Fruit fly (Drosophila melanogaster): Measurements from ENCODE around the gene tra.

tra gene

DNA sequence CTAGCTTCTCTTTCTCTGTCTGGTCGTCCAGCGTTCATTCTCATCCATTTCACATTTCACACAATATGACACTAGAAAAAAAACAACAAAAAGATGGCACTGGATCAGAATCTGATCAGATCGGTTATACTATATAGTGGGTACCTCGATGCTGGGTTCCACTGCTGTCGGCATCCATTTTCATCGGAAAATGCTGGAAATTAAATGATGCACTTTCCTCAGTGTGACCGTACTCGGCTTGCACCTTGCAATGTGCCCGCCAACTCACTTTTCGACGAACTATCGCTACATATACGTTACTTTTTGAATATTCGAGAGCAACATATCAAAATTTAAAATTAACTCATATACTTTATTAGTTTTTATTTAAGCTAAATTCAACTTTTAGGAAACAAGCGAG, at the start of gene tra:
Gene tra (minus strand): TSS at position 191 of the 400 bp plus-strand sequence.
- TF ChIP-seq ttk (optimal IDR thresholded peaks at IDR 0.05) = no peak
- TF ChIP-seq Myc (optimal IDR thresholded peaks at IDR 0.05) = no peak
- no peak for TF ChIP-seq psq (optimal IDR thresholded peaks at IDR 0.05)
- no peak for TF ChIP-seq h (optimal IDR thresholded peaks at IDR 0.05)
- no peak for TF ChIP-seq Sin3A (optimal IDR thresholded peaks at IDR 0.05)
- no peak for TF ChIP-seq insv (optimal IDR thresholded peaks at IDR 0.05)

DNA sequence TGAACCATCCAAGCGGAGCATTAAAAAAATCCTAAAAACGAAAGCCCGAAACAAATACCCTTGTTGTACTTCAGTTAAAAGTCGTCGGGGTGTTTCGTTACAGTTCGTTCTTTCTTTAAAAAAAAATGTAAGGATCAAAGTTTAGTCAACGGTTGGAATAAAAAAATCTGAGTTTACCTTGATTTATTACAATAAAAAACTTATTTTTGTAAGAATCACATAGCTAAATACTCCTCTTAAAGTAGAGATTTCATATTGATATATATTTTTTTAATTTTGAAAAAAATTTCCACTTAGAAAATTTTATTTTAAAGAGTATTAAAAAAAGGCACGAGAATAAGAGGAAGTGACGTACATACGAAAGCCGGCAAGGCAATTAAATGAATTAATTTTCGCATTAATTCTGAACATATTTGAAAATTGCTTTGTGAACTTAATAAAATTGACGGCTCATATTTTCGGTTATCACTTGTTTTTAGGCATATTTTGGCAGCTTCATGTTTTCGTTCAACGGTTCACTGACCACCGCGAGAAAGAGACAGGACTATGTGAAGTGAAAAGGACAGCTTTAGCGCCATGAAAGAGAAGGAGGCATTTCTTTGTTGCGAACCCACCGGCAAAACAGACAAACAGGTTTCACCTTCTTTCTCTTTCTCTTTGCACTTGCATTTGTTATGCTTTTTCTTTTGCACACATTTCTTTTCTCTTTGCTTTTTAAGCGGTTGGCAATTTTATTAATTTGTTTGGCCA, 48.0 kb upstream of the tra start:
- no peak for TF ChIP-seq psq (optimal IDR thresholded peaks at IDR 0.05)
- TF ChIP-seq Sin3A (optimal IDR thresholded peaks at IDR 0.05) = no peak
- TF ChIP-seq h (optimal IDR thresholded peaks at IDR 0.05) = no peak
- TF ChIP-seq Myc (optimal IDR thresholded peaks at IDR 0.05) = no peak
- no peak for TF ChIP-seq insv (optimal IDR thresholded peaks at IDR 0.05)
- TF ChIP-seq ttk (optimal IDR thresholded peaks at IDR 0.05) = no peak

DNA sequence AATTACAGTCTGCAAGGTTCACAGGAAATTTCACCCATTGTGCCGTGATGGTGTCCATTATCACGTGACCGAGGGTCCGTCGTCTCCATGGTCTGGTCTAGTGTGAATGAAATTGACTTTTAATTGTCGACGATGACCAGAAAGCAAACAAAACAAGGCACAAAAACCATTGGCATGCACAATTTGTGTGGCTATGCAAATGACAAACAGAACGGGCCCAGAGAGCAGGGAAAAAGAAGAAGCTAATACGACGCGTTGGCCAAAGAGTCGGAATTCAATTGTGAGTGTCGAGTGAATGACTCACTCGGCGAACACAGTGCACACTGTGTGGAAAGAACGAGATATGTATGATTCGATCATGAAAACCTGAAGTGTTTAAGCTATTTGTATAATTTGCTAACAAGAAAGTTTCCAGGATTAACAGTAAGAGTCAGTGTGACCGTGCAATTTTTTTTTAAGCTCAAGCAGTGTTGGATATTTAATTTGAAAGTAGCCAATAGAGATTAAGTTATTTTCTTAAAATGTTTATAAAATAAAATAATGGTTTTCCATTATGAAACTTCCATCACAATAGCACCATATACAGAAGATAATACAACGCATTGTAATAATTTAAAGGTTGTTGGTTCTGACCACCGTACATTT, 44.8 kb upstream of the tra start:
- TF ChIP-seq Myc (optimal IDR thresholded peaks at IDR 0.05) (no peak), ttk (optimal IDR thresholded peaks at IDR 0.05) (no peak), psq (optimal IDR thresholded peaks at IDR 0.05) (no peak), h (optimal IDR thresholded peaks at IDR 0.05) (no peak), insv (optimal IDR thresholded peaks at IDR 0.05) (no peak), Sin3A (optimal IDR thresholded peaks at IDR 0.05) (no peak)

- no peak for TF ChIP-seq Sin3A (optimal IDR thresholded peaks at IDR 0.05)
- TF ChIP-seq insv (optimal IDR thresholded peaks at IDR 0.05) = no peak
- no peak for TF ChIP-seq ttk (optimal IDR thresholded peaks at IDR 0.05)
- no peak for TF ChIP-seq psq (optimal IDR thresholded peaks at IDR 0.05)
- TF ChIP-seq Myc (optimal IDR thresholded peaks at IDR 0.05) = no peak
- no peak for TF ChIP-seq h (optimal IDR thresholded peaks at IDR 0.05)
These were observed 43.7 kb upstream of the tra start for dm6 chr3L:16634529-16634928.

DNA sequence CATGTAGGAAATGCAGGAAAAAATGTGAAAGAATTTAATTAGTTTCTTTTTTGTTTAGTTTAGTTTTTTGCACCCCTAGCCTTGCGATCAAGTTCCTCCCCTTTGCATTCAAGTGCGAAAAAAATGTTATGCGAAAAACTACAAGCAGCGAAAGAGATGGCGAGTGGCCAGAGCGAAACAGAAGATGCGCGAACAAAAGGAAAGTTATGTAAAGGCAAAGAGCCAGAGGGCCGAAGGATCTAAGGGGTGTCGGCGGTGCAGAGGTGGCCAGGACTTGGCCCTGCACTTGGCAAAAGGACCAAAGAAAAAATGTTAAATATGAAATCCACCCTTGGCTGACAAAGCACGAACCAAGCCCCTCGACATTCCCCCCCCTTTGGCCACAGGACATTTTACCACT, 43.2 kb upstream of the tra start:
- TF ChIP-seq Myc (optimal IDR thresholded peaks at IDR 0.05) (no peak), ttk (optimal IDR thresholded peaks at IDR 0.05) (no peak), h (optimal IDR thresholded peaks at IDR 0.05) (no peak), insv (optimal IDR thresholded peaks at IDR 0.05) (no peak), Sin3A (optimal IDR thresholded peaks at IDR 0.05) (no peak), psq (optimal IDR thresholded peaks at IDR 0.05) (no peak)

DNA sequence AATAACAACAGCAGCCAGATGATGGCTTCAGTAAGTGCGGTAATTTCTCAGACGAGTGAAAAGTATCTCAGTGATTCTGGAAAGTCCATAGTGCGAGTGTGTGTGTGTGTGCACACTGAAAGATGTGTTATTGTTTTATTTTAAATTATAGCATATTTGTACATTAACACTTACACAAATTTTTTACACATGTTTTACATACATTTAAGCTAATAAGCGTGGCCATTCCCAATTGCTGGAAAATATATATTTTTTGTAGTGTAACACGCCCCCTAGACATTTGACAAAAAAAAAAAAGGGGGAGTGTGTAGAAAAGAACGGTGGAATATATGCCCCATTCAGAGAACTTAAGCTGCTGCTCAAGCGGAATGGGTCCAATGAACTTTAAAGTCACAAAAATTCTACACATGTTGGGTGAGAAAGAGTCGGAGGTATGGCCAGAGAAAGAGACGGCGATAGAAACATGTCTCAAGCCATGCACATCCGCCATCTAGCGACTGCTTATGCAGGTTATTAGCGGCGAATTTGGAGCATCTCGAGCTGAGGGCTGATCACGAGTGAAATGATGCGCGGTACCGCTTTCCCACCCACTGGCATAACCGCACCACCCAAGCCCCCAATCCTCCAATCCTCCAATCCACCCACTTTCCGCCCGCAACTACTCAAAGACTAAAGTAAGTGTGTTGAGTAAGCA, 41.1 kb upstream of the tra start:
- TF ChIP-seq ttk (optimal IDR thresholded peaks at IDR 0.05) = no peak
- TF ChIP-seq psq (optimal IDR thresholded peaks at IDR 0.05) = no peak
- TF ChIP-seq insv (optimal IDR thresholded peaks at IDR 0.05) = no peak
- no peak for TF ChIP-seq Myc (optimal IDR thresholded peaks at IDR 0.05)
- TF ChIP-seq Sin3A (optimal IDR thresholded peaks at IDR 0.05) = no peak
- no peak for TF ChIP-seq h (optimal IDR thresholded peaks at IDR 0.05)

DNA sequence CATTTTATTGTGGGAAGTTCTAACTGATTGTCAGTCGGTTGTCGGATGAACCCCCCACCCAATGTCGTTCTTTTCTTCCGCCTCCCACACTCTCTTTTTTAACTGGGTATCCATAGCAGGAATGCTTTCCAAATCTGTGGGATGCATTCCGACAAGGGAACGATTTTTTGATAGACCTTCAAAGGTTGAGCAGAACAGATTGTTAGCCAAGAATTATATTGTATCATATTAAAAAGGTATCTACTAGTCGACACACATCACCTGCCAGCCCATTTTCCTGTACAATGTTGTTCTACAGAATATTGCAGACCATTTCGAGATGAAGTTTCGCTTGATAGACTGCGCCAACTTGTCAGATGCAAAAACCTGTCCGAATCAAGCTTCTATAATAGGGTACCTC, 38.9 kb upstream of the tra start:
- no peak for TF ChIP-seq Myc (optimal IDR thresholded peaks at IDR 0.05)
- TF ChIP-seq h (optimal IDR thresholded peaks at IDR 0.05) = no peak
- no peak for TF ChIP-seq psq (optimal IDR thresholded peaks at IDR 0.05)
- TF ChIP-seq Sin3A (optimal IDR thresholded peaks at IDR 0.05) = no peak
- no peak for TF ChIP-seq ttk (optimal IDR thresholded peaks at IDR 0.05)
- no peak for TF ChIP-seq insv (optimal IDR thresholded peaks at IDR 0.05)

dm6 chr3L:16626199-16626598, 35.3 kb upstream of the tra start:
- TF ChIP-seq Sin3A (optimal IDR thresholded peaks at IDR 0.05) (no peak), h (optimal IDR thresholded peaks at IDR 0.05) (no peak), insv (optimal IDR thresholded peaks at IDR 0.05) (no peak), ttk (optimal IDR thresholded peaks at IDR 0.05) (no peak), psq (optimal IDR thresholded peaks at IDR 0.05) (no peak)

dm6 chr3L:16615132-16615709, 24.4 kb upstream of the tra start, which contains the start of gene Mo25:
Mo25 (minus strand) TSS chr3L:16615472.
- TF ChIP-seq ttk (optimal IDR thresholded peaks at IDR 0.05) (no peak), psq (optimal IDR thresholded peaks at IDR 0.05) (no peak), Myc (optimal IDR thresholded peaks at IDR 0.05) (no peak), insv (optimal IDR thresholded peaks at IDR 0.05) (no peak), h (optimal IDR thresholded peaks at IDR 0.05) (no peak)

dm6 chr3L:16612972-16613371, 22.1 kb upstream of the tra start:
- TF ChIP-seq Sin3A (optimal IDR thresholded peaks at IDR 0.05) (no peak), psq (optimal IDR thresholded peaks at IDR 0.05) (no peak), h (optimal IDR thresholded peaks at IDR 0.05) (no peak), ttk (optimal IDR thresholded peaks at IDR 0.05) (no peak), Myc (optimal IDR thresholded peaks at IDR 0.05) (no peak), insv (optimal IDR thresholded peaks at IDR 0.05) (no peak)

DNA sequence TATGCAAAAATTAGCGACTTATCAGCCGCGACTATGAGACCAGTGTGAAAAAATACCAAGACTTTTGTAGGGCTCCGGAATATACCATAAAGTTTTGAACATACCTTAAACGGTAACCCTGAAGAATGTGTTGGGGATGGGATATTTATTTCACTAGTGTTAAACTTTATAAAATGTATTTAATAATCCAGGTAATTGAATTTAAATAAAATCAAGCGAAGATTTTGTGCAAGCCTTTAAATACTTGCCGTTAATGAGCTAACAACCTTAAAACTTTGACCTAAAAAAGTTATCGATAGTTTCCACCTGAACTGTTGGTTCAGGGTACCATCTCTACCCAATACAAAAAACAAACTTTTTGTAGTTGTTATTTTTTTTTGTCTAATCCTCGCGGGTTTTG, 21.3 kb upstream of the tra start, which contains the start of gene CG4101:
Gene CG4101 (plus strand): TSS at position 335 of the 400 bp plus-strand sequence.
- TF ChIP-seq Myc (optimal IDR thresholded peaks at IDR 0.05) = no peak
- no peak for TF ChIP-seq Sin3A (optimal IDR thresholded peaks at IDR 0.05)
- no peak for TF ChIP-seq psq (optimal IDR thresholded peaks at IDR 0.05)
- TF ChIP-seq h (optimal IDR thresholded peaks at IDR 0.05) = no peak
- no peak for TF ChIP-seq insv (optimal IDR thresholded peaks at IDR 0.05)
- TF ChIP-seq ttk (optimal IDR thresholded peaks at IDR 0.05) = no peak

dm6 chr3L:16610201-16610600, 19.4 kb upstream of the tra start, which contains the start of gene Prosbeta6:
Prosbeta6 (minus strand) TSS chr3L:16610418.
- no peak for TF ChIP-seq psq (optimal IDR thresholded peaks at IDR 0.05)
- TF ChIP-seq ttk (optimal IDR thresholded peaks at IDR 0.05) = no peak
- no peak for TF ChIP-seq Myc (optimal IDR thresholded peaks at IDR 0.05)
- no peak for TF ChIP-seq h (optimal IDR thresholded peaks at IDR 0.05)
- no peak for TF ChIP-seq insv (optimal IDR thresholded peaks at IDR 0.05)
- no peak for TF ChIP-seq Sin3A (optimal IDR thresholded peaks at IDR 0.05)

Measured in Kc167 (cell line).